Worm (Caenorhabditis elegans): ENCODE results near the gene K07B1.7.

K07B1.7 gene

DNA sequence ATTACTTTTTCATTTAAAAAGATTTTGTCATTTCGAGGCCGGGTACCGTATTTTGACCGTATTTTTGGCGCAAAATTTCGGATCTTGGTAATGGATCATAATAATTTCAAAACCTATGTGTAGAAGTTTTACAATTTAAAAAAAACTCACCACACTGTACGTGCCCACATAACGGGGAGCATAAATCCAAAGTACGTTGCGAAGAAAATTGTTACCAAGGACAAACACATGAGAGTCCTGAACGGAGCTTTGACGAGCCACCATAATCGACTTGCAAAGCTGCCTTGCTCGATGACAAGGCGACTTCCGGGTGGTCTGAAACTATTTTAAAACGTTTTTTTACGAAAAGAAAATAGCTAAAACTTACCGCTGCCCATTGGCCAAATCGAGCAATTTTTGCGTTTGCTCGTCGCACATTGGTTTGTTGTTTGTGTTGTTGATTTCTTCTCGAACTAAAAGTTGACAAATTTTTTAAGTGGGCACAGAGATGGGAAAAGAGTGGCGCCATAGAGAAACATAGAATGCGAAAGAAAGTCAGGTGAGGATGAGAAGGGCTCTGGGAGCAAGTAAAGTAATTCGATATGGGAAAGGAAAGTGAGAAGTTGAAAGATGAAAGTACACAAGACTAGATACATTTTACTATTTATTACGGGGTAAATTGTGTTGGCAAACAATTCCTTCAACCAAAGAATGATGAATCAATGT is 14.0 kb downstream of the K07B1.7 start:
- TF ChIP-seq F57A8.1 (GFP tag; optimal IDR thresholded peaks at IDR 0.05) (no peak), hmg-20 (GFP tag; IDR thresholded peaks at IDR 0.05) (no peak), akir-1 (GFP tag; optimal IDR thresholded peaks at IDR 0.05) (no peak), F37B4.10 (GFP tag; IDR thresholded peaks at IDR 0.05) (no peak), Y56A3A.18 (GFP tag; IDR thresholded peaks at IDR 0.05) (no peak), nhr-179 (tag; optimal IDR thresholded peaks at IDR 0.05) (no peak), efl-1 (GFP tag; optimal IDR thresholded peaks at IDR 0.05) (no peak), tbp1 (GFP tag; optimal IDR thresholded peaks at IDR 0.05) (no peak), ceh-27 (GFP tag; optimal IDR thresholded peaks at IDR 0.05) (no peak), nhr-90 (tag; optimal IDR thresholded peaks at IDR 0.05) (no peak), F10E7.11 (tag; optimal IDR thresholded peaks at IDR 0.05) (no peak)

DNA sequence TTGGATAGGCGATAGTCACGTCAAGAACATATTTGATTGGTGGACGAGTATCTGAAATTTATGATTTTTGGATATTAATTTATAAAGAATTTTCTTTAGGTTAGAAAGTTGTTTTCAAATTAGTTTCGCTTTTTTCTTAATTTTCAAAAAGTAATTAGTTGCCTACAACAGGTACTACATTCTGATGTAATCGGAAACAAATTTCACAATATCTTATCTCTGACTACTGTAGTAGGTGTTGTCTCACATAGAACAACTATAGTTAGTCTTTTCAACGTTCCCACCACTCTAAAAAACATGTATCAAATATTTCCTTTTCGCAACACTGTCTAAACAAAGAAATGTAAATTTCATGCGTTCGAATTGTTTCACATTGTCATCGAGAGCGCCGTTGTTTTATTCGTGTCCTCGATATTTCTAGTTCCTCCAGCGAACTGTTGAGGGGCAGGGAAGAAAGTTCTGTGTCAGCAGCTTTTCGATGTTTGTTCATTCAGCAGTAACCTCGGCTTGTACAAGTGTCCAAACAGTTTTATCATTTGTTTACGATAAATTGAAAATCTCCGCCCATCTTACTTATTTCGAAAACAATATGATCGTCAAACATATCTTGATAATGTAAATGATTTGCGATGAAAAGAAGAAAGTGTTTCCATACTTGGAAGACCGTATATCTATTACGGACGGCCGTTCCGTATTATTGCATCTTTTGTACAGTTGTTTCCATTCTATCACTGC is 17.4 kb downstream of the K07B1.7 start:
- TF ChIP-seq gei-17 (GFP tag; optimal IDR thresholded peaks at IDR 0.05) (no peak), attf-5 (GFP tag; optimal IDR thresholded peaks at IDR 0.05) (no peak), lsl-1 (GFP tag; optimal IDR thresholded peaks at IDR 0.05) (no peak), snpc-3.4 (tag; optimal IDR thresholded peaks at IDR 0.05) (no peak), hmg-1.2 (GFP tag; IDR thresholded peaks at IDR 0.05) (0 out of 2 replicates have a peak, but pooled peaks have one; percentile 4), hlh-26 (GFP tag; conservative IDR thresholded peaks at IDR 0.05) (no peak), nhr-90 (tag; optimal IDR thresholded peaks at IDR 0.05) (no peak), Y95B8A.8 (GFP tag; IDR thresholded peaks at IDR 0.05) (no peak), cebp-1 (GFP tag; IDR thresholded peaks at IDR 0.05) (no peak), cebp-1 (tag; optimal IDR thresholded peaks at IDR 0.05) (peak; percentile 42)

DNA sequence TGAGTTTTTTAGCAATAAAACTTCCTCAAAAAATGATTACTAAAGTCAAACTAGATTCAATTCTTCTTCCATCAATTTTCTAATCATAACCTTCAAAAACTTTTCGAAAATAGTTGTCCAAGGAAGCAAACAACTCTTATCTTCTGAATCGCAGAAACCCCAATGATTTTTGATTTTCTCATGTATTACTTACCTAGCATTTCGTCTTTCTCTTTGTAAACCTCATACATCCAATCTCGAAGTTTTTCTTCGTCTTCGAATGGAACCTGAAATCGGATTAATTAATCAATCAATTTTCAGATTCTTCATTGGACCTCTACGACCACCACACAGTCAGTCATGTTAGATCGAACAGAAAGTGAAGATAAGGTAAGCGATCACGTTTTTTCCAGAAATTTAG is 18.1 kb downstream of the K07B1.7 start, which contains the start of gene K07B1.4:
TSS of gene K07B1.4 (plus strand) at position 301 of the 400 bp plus-strand sequence.
- TF ChIP-seq snpc-1.1 (tag; optimal IDR thresholded peaks at IDR 0.05; ENCODE audit: insufficient read depth) (no peak), dox-1 (GFP tag; IDR thresholded peaks at IDR 0.05) (no peak), ceh-27 (GFP tag; optimal IDR thresholded peaks at IDR 0.05) (no peak), ztf-25 (GFP tag; IDR thresholded peaks at IDR 0.05) (no peak), T07F8.4 (tag; optimal IDR thresholded peaks at IDR 0.05) (no peak), gei-17 (GFP tag; optimal IDR thresholded peaks at IDR 0.05) (no peak), him-1 (tag; optimal IDR thresholded peaks at IDR 0.05) (no peak), hmg-20 (GFP tag; IDR thresholded peaks at IDR 0.05) (no peak), snpc-3.4 (tag; optimal IDR thresholded peaks at IDR 0.05) (no peak), lin-26 (GFP tag; IDR thresholded peaks at IDR 0.05) (no peak), Y95B8A.8 (GFP tag; IDR thresholded peaks at IDR 0.05) (no peak), attf-6 (GFP tag; IDR thresholded peaks at IDR 0.05) (no peak), nfya-1 (tag; optimal IDR thresholded peaks at IDR 0.05; ENCODE audit: borderline replicate concordance, insufficient read depth) (no peak), Y53G8AR.9 (GFP tag; conservative IDR thresholded peaks at IDR 0.05) (no peak), ztf-26 (tag; optimal IDR thresholded peaks at IDR 0.05) (no peak), madf-6 (GFP tag; IDR thresholded peaks at IDR 0.05) (no peak), bed-2 (GFP tag; IDR thresholded peaks at IDR 0.05) (no peak)

DNA sequence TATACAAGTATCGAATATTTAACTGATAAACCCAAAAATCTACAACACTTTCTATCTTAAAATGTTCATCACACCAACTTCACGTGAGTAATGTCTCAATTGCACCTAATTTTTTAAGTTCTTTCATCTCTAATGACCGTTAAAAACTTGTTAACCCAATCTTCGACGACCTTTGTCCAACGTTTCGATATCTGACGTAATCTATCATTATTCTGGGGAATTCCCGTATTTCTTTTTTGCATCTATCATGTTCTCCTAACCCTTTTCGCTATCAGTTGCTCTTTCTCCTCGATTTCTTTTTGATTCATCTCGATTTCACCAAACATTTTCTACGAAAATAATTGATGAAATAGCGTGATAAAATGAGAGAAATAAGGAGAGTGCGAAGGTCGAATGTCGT is 19.1 kb downstream of the K07B1.7 start:
- no peak for TF ChIP-seq hmg-1.2 (GFP tag; IDR thresholded peaks at IDR 0.05)
- TF ChIP-seq lin-26 (GFP tag; IDR thresholded peaks at IDR 0.05): 0 out of 2 replicates have a peak, but pooled peaks have one; percentile 7
- no peak for TF ChIP-seq K12H6.12 (tag; optimal IDR thresholded peaks at IDR 0.05)
- peak; percentile 74 for TF ChIP-seq nhr-80 (tag; optimal IDR thresholded peaks at IDR 0.05)
- peak; percentile 48 for TF ChIP-seq atf-7 (tag; optimal IDR thresholded peaks at IDR 0.05)
- TF ChIP-seq ztf-26 (tag; optimal IDR thresholded peaks at IDR 0.05): peak; percentile 30
- TF ChIP-seq cebp-2 (GFP tag; IDR thresholded peaks at IDR 0.05): no peak
- no peak for TF ChIP-seq ztf-6 (GFP tag; IDR thresholded peaks at IDR 0.05)
- TF ChIP-seq let-526 (GFP tag; IDR thresholded peaks at IDR 0.05): no peak
- no peak for TF ChIP-seq dpff-1 (tag; optimal IDR thresholded peaks at IDR 0.05)

Measured in whole organism, young adult.